Worm (Caenorhabditis elegans) whole organism, L1 larva: Measurements from ENCODE around the gene pifk-1.

Experiments
- C16A3.4 ChIP-seq: fragments of 150-350 bp; optimal IDR thresholded peaks from 2 replicates; lab custom pipeline; 2014; ENCODE audit warnings: missing biosample characterization, missing genetic modification characterization
- C34B4.2 ChIP-seq: sonication (generic microtip); optimal IDR thresholded peaks from 2 replicates; lab custom pipeline; 2017; ENCODE audit warnings: mild to moderate bottlenecking, missing genetic modification characterization, missing compliant biosample characterization
- alr-1 ChIP-seq: fragments of 200-800 bp; sonication (Bioruptor generic); optimal IDR thresholded peaks from 2 replicates; lab custom pipeline; 2018; ENCODE audit warnings: borderline replicate concordance, mild to moderate bottlenecking, missing genetic modification characterization, missing compliant biosample characterization
- blmp-1 ChIP-seq: fragments of 150-350 bp; optimal IDR thresholded peaks from 2 replicates; lab custom pipeline; 2014; ENCODE audit warnings: missing biosample characterization, missing genetic modification characterization
- ceh-82 ChIP-seq, 3 experiments: fragments of 150-350 bp in 1 of 3; sonication (generic microtip) in 2 of 3; optimal IDR thresholded peaks; 2 replicates each; lab custom pipeline; 2014 to 2017; ENCODE audit warnings: missing biosample characterization in 3 of 3, missing genetic modification characterization in 3 of 3
- ceh-90 ChIP-seq: sonication (generic microtip); optimal IDR thresholded peaks from 2 replicates; lab custom pipeline; 2016; ENCODE audit warnings: missing genetic modification characterization, missing compliant biosample characterization
- dpl-1 ChIP-seq, 3 experiments: fragments of 150-350 bp in 2 of 3; sonication (generic microtip) in 1 of 3; optimal IDR thresholded peaks; 2 replicates each; lab custom pipeline; 2014 to 2017; ENCODE audit warnings: missing biosample characterization in 3 of 3, missing genetic modification characterization in 3 of 3, missing genetic modification reagents in 3 of 3
- efl-1 ChIP-seq, 4 experiments: fragments of 150-350 bp; optimal IDR thresholded peaks in 3 of 4; peaks in 1 of 4; 1 replicate in 1 of 4; 2 replicates in 3 of 4; lab custom pipeline; 2014; ENCODE audit warnings: missing biosample characterization in 2 of 4, missing genetic modification characterization in 2 of 4, missing genetic modification reagents in 2 of 4
- egl-13 ChIP-seq: sonication (generic microtip); optimal IDR thresholded peaks from 2 replicates; lab custom pipeline; 2016; ENCODE audit warnings: missing genotype, missing genetic modification reagents, missing genetic modification characterization, missing compliant biosample characterization
- egl-27 ChIP-seq, 2 experiments: fragments of 150-350 bp in 1 of 2; sonication (generic microtip); optimal IDR thresholded peaks; 3 replicates each; lab custom pipeline; 2017 to 2018; ENCODE audit warnings: missing biosample characterization in 2 of 2, missing genetic modification characterization in 2 of 2, missing genetic modification reagents in 2 of 2
- elt-2 ChIP-seq: sonication (generic microtip); optimal IDR thresholded peaks from 2 replicates; lab custom pipeline; 2016; ENCODE audit warnings: missing genetic modification characterization, mild to moderate bottlenecking, inconsistent platforms, missing compliant biosample characterization, missing genetic modification reagents
- fkh-4 ChIP-seq: sonication (generic microtip); optimal IDR thresholded peaks from 2 replicates; lab custom pipeline; 2016; ENCODE audit warnings: missing compliant biosample characterization, missing genetic modification characterization, borderline replicate concordance
- fkh-8 ChIP-seq: sonication (generic microtip); optimal IDR thresholded peaks from 2 replicates; lab custom pipeline; 2016; ENCODE audit warnings: mild to moderate bottlenecking, missing genetic modification characterization, missing compliant biosample characterization
- fos-1 ChIP-seq: fragments of 150-350 bp; optimal IDR thresholded peaks from 2 replicates; lab custom pipeline; 2014; ENCODE audit warnings: missing biosample characterization, missing genetic modification characterization
- grh-1 ChIP-seq: fragments of 200-800 bp; sonication (Bioruptor generic); IDR thresholded peaks from 2 replicates; pipeline ENCODE4 v1.3.6; 2022; ENCODE audit warnings: missing genetic modification reagents, missing genetic modification characterization, missing compliant biosample characterization
- hlh-17 ChIP-seq: fragments of 200-800 bp; sonication (Bioruptor generic); optimal IDR thresholded peaks from 2 replicates; lab custom pipeline; 2018; ENCODE audit warnings: missing genetic modification characterization, mild to moderate bottlenecking, missing compliant biosample characterization, moderate library complexity, borderline replicate concordance
- lin-14 ChIP-seq: fragments of 200-800 bp; sonication (Bioruptor generic); optimal IDR thresholded peaks from 2 replicates; lab custom pipeline; 2018; ENCODE audit warnings: mild to moderate bottlenecking, missing genetic modification characterization, moderate library complexity, missing compliant biosample characterization
- lin-15B ChIP-seq: fragments of 150-350 bp; sonication (generic microtip); optimal IDR thresholded peaks from 3 replicates; lab custom pipeline; 2014; ENCODE audit warnings: missing biosample characterization, missing genetic modification characterization
- lin-35 ChIP-seq, 2 experiments: fragments of 150-350 bp; optimal IDR thresholded peaks; 2 replicates each; lab custom pipeline; 2014; ENCODE audit warnings: missing biosample characterization in 2 of 2, missing genetic modification characterization in 2 of 2, missing genetic modification reagents in 2 of 2
- lir-3 ChIP-seq: sonication (generic microtip); optimal IDR thresholded peaks from 2 replicates; lab custom pipeline; 2016; ENCODE audit warnings: mild to moderate bottlenecking, missing genetic modification characterization, moderate library complexity, missing compliant biosample characterization; ENCODE audit not compliant: poor library complexity
- lsy-2 ChIP-seq, 2 experiments: fragments of 150-350 bp; optimal IDR thresholded peaks; 2 replicates each; lab custom pipeline; 2014; ENCODE audit warnings: missing biosample characterization in 2 of 2, missing genetic modification characterization in 2 of 2
- mab-9 ChIP-seq: fragments of 200-800 bp; sonication (Bioruptor generic); IDR thresholded peaks from 2 replicates; pipeline ENCODE4 v1.3.6; 2022; ENCODE audit warnings: missing genetic modification reagents, missing genetic modification characterization, missing compliant biosample characterization
- mdl-1 ChIP-seq, 2 experiments: fragments of 150-350 bp; optimal IDR thresholded peaks; 2 replicates each; lab custom pipeline; 2014 to 2017; ENCODE audit warnings: missing biosample characterization in 2 of 2, missing genetic modification characterization in 2 of 2, inconsistent platforms in 1 of 2
- mep-1 ChIP-seq: fragments of 150-350 bp; optimal IDR thresholded peaks from 2 replicates; lab custom pipeline; 2014; ENCODE audit warnings: missing biosample characterization, missing genetic modification characterization
- nhr-12 ChIP-seq: sonication (generic microtip); optimal IDR thresholded peaks from 2 replicates; lab custom pipeline; 2017; ENCODE audit warnings: missing biosample characterization, missing genetic modification characterization
- nhr-20 ChIP-seq: sonication (generic microtip); optimal IDR thresholded peaks from 2 replicates; lab custom pipeline; 2016; ENCODE audit warnings: mild to moderate bottlenecking, missing genetic modification characterization, missing compliant biosample characterization
- nhr-28 ChIP-seq: fragments of 150-350 bp; optimal IDR thresholded peaks from 2 replicates; lab custom pipeline; 2014; ENCODE audit warnings: missing biosample characterization, missing genetic modification characterization
- nhr-47 ChIP-seq: sonication (generic microtip); optimal IDR thresholded peaks from 2 replicates; lab custom pipeline; 2016; ENCODE audit warnings: mild to moderate bottlenecking, missing genetic modification characterization, moderate library complexity, missing compliant biosample characterization
- nhr-77 ChIP-seq: fragments of 150-350 bp; optimal IDR thresholded peaks from 2 replicates; lab custom pipeline; 2014; ENCODE audit warnings: missing biosample characterization, missing genetic modification characterization
- nhr-85 ChIP-seq: sonication (generic microtip); peaks from one replicate; lab custom pipeline; 2016; ENCODE audit warnings: missing genetic modification characterization, inconsistent platforms, missing compliant biosample characterization
- pax-3 ChIP-seq: fragments of 200-800 bp; sonication (Bioruptor generic); optimal IDR thresholded peaks from 2 replicates; lab custom pipeline; 2018; ENCODE audit warnings: mild to moderate bottlenecking, missing genetic modification characterization, moderate library complexity, missing compliant biosample characterization
- pqm-1 ChIP-seq: sonication (generic microtip); optimal IDR thresholded peaks from 3 replicates; lab custom pipeline; 2017; ENCODE audit warnings: missing biosample characterization, missing genetic modification characterization
- rnt-1 ChIP-seq: sonication (generic microtip); optimal IDR thresholded peaks from 2 replicates; lab custom pipeline; 2016; ENCODE audit warnings: mild to moderate bottlenecking, missing genetic modification characterization, moderate library complexity, missing compliant biosample characterization
- skn-1 ChIP-seq: fragments of 150-350 bp; optimal IDR thresholded peaks from 2 replicates; lab custom pipeline; 2014; ENCODE audit warnings: missing biosample characterization, missing genetic modification characterization
- snpc-4 ChIP-seq: fragments of 150-350 bp; optimal IDR thresholded peaks from 2 replicates; lab custom pipeline; 2014; ENCODE audit warnings: missing biosample characterization, missing genetic modification characterization
- snu-23 ChIP-seq: sonication (generic microtip); optimal IDR thresholded peaks from 2 replicates; lab custom pipeline; 2016; ENCODE audit warnings: missing genetic modification characterization, missing compliant biosample characterization
- sptf-1 ChIP-seq: fragments of 150-350 bp; optimal IDR thresholded peaks from 2 replicates; lab custom pipeline; 2014; ENCODE audit warnings: missing biosample characterization, missing genetic modification characterization
- tbx-2 ChIP-seq: sonication (generic microtip); optimal IDR thresholded peaks from 2 replicates; lab custom pipeline; 2016; ENCODE audit warnings: missing genetic modification characterization, missing compliant biosample characterization
- tlp-1 ChIP-seq: fragments of 150-350 bp; optimal IDR thresholded peaks from 2 replicates; lab custom pipeline; 2014; ENCODE audit warnings: missing biosample characterization, missing genetic modification characterization
- unc-130 ChIP-seq: fragments of 150-350 bp; optimal IDR thresholded peaks from 2 replicates; lab custom pipeline; 2017; ENCODE audit warnings: missing biosample characterization, missing genetic modification characterization, inconsistent platforms
- unc-86 ChIP-seq: sonication (generic microtip); optimal IDR thresholded peaks from 2 replicates; lab custom pipeline; 2016; ENCODE audit warnings: missing genetic modification characterization, missing compliant biosample characterization
- unc-98 ChIP-seq: fragments of 200-800 bp; sonication (Bioruptor generic); IDR thresholded peaks from 2 replicates; pipeline ENCODE4 v1.3.6; 2022; ENCODE audit warnings: missing genetic modification characterization, missing compliant biosample characterization
- xbp-1 ChIP-seq: sonication (generic microtip); optimal IDR thresholded peaks from 2 replicates; lab custom pipeline; 2016; ENCODE audit warnings: missing genetic modification characterization, missing compliant biosample characterization
- ztf-4 ChIP-seq: fragments of 150-350 bp; optimal IDR thresholded peaks from 2 replicates; lab custom pipeline; 2014; ENCODE audit warnings: missing biosample characterization, missing genetic modification characterization

pifk-1 gene

ce11 chrX:945669-946068, 21.4 kb upstream of the pifk-1 start:
- TF ChIP-seq tlp-1 (no peak), nhr-85 (tag; lab: Kevin White, UChicago) (no peak), nhr-77 (no peak), grh-1 (GFP tag; lab: Robert Waterston, UW) (no peak), lin-15B (no peak), ceh-90 (no peak), lin-14 (GFP tag; lab: Kevin White, UChicago) (no peak), mep-1 (tag; lab: Kevin White, UChicago) (no peak), efl-1 (optimal IDR thresholded peaks at IDR 0.05; lab: Kevin White, UChicago) (no peak), efl-1 (GFP tag; optimal IDR thresholded peaks at IDR 0.05 in 1 of 2; lab: Kevin White, UChicago) (peak in 1 of 2 experiments; percentile 91), rnt-1 (tag; lab: Kevin White, UChicago) (no peak), nhr-28 (no peak), fos-1 (tag; lab: Kevin White, UChicago) (no peak), blmp-1 (tag; lab: Kevin White, UChicago) (no peak), ceh-82 (tag; optimal IDR thresholded peaks at IDR 0.05; lab: Kevin White, UChicago) (no peak), unc-130 (tag; lab: Kevin White, UChicago) (no peak), sptf-1 (tag; lab: Kevin White, UChicago) (no peak), ztf-4 (tag; lab: Kevin White, UChicago) (no peak), lin-35 (GFP tag; optimal IDR thresholded peaks at IDR 0.05; lab: Kevin White, UChicago) (peak in 1 of 2 experiments; percentile 49), snu-23 (GFP tag; lab: Kevin White, UChicago) (no peak), unc-86 (tag; lab: Kevin White, UChicago) (no peak), elt-2 (peak; percentile 72), xbp-1 (tag; lab: Kevin White, UChicago) (no peak), egl-27 (tag; optimal IDR thresholded peaks at IDR 0.05; lab: Kevin White, UChicago) (no peak), mab-9 (no peak), lir-3 (tag; lab: Kevin White, UChicago) (no peak), nhr-20 (tag; lab: Kevin White, UChicago) (peak; percentile 5)

DNA sequence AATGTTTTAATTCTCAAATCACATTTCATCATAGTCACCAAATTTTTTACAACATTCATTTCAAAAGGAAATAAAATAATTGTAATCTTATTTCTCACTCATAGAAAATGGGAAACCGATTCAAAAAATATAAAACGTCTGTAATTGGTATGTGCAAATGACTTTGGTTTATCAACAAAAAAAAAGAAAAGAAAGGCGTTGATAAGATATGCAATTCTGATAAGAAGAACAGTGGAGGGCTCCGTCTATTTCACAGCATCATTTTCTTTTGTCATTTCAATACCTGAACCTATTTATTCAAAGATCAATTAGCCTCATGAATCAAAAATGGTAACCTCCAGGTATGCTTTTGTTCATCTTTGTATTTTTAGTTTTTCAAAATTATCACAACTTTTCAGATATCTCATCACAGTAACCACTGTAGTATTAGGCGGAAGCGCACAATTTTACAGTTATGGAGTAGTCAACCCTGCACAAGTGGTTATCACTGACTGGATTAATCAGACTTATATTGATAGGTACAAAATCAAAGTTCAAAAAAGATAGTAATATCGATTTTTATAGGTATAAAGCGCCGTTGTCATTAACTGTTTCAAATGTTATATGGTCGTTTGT, 14.1 kb upstream of the pifk-1 start, which contains the start of gene F53H8.3:
Gene F53H8.3 (plus strand): TSS at position 275 of the 615 bp plus-strand sequence.
- TF ChIP-seq C16A3.4 (tag; lab: Kevin White, UChicago) (no peak), C34B4.2 (tag; lab: Kevin White, UChicago) (no peak), elt-2 (peak; percentile 87), sptf-1 (tag; lab: Kevin White, UChicago) (no peak)

- TF ChIP-seq hlh-17 (peak; percentile 22), unc-98 (no peak), snpc-4 (tag; lab: Kevin White, UChicago) (peak; percentile 87)
These were observed 11.7 kb upstream of the pifk-1 start for ce11 chrX:936013-936412.

ce11 chrX:933504-933903, 9.2 kb upstream of the pifk-1 start, which contains the start of gene F35H12.1:
TSS of gene F35H12.1 (plus strand) at chrX:933804.
- TF ChIP-seq pqm-1 (tag; lab: Kevin White, UChicago) (no peak), fkh-4 (tag; lab: Kevin White, UChicago) (no peak), alr-1 (tag; lab: Kevin White, UChicago) (no peak), nhr-12 (tag; lab: Kevin White, UChicago) (no peak)

ce11 chrX:932874-933273, 8.6 kb upstream of the pifk-1 start:
- TF ChIP-seq lin-35 (GFP tag; optimal IDR thresholded peaks at IDR 0.05; lab: Kevin White, UChicago) = peak in 1 of 2 experiments; percentile 12
- TF ChIP-seq grh-1 (GFP tag; lab: Robert Waterston, UW) = no peak
- peak; percentile 4 for TF ChIP-seq mep-1 (tag; lab: Kevin White, UChicago)
- TF ChIP-seq tbx-2 (tag; lab: Kevin White, UChicago) = peak; percentile 14
- TF ChIP-seq pax-3 = no peak
- no peak for TF ChIP-seq xbp-1 (tag; lab: Kevin White, UChicago)
- TF ChIP-seq mdl-1 (tag; optimal IDR thresholded peaks at IDR 0.05; lab: Kevin White, UChicago) = peak in 1 of 2 experiments; percentile 0
- TF ChIP-seq egl-13 = no peak
- TF ChIP-seq ceh-82 (tag; optimal IDR thresholded peaks at IDR 0.05; lab: Kevin White, UChicago) = peak in 2 of 3 experiments; percentile 37 to 45
- peak in 1 of 2 experiments; percentile 20 for TF ChIP-seq efl-1 (optimal IDR thresholded peaks at IDR 0.05; lab: Kevin White, UChicago)
- peak in 1 of 2 experiments; percentile 65 for TF ChIP-seq efl-1 (GFP tag; optimal IDR thresholded peaks at IDR 0.05 in 1 of 2; lab: Kevin White, UChicago)
- peak; percentile 55 for TF ChIP-seq skn-1 (tag; lab: Kevin White, UChicago)
- peak; percentile 49 for TF ChIP-seq fkh-8
- TF ChIP-seq dpl-1 (GFP tag; optimal IDR thresholded peaks at IDR 0.05; lab: Kevin White, UChicago) = peak in 1 of 3 experiments; percentile 8
- peak in 1 of 2 experiments; percentile 26 for TF ChIP-seq lsy-2 (tag; optimal IDR thresholded peaks at IDR 0.05; lab: Kevin White, UChicago)
- TF ChIP-seq nhr-47 (tag; lab: Kevin White, UChicago) = peak; percentile 47
- peak; percentile 13 for TF ChIP-seq unc-130 (tag; lab: Kevin White, UChicago)
